Fruit fly (Drosophila melanogaster): Measurements from ENCODE around the gene CG14780.

- TF ChIP-seq caup (GFP tag; optimal IDR thresholded peaks at IDR 0.05; ENCODE audit: severe bottlenecking) = peak; percentile 3
- TF ChIP-seq dmrt11E (tag; optimal IDR thresholded peaks at IDR 0.05) = no peak
- no peak for TF ChIP-seq CG15601 (tag; optimal IDR thresholded peaks at IDR 0.05)
- no peak for TF ChIP-seq Usf (GFP tag; optimal IDR thresholded peaks at IDR 0.05)
- TF ChIP-seq Ssrp (tag; optimal IDR thresholded peaks at IDR 0.05) = no peak
- TF ChIP-seq abd-A (tag; optimal IDR thresholded peaks at IDR 0.05) = no peak
- TF ChIP-seq vfl (GFP tag; optimal IDR thresholded peaks at IDR 0.05) = no peak
- no peak for TF ChIP-seq dm (GFP tag; optimal IDR thresholded peaks at IDR 0.05)
- TF ChIP-seq CG13624 (GFP tag; optimal IDR thresholded peaks at IDR 0.05) = peak; percentile 3
- TF ChIP-seq crp (GFP tag; optimal IDR thresholded peaks at IDR 0.05) = no peak
- no peak for TF ChIP-seq Abd-B (GFP tag; optimal IDR thresholded peaks at IDR 0.05)
- no peak for TF ChIP-seq Hr51 (GFP tag; optimal IDR thresholded peaks at IDR 0.05)
- TF ChIP-seq CG10267 (tag; optimal IDR thresholded peaks at IDR 0.05) = peak; percentile 91
- peak; percentile 55; the same call in 3 of the 4 replicates for TF ChIP-seq Gug (GFP tag; IDR thresholded peaks at IDR 0.05)
These were observed 6.2 kb downstream of the CG14780 start, which contains the start of gene rush for dm6 chrX:1478276-1479122.

All from whole organism, embryonic.